Worm (Caenorhabditis elegans) whole organism, late embryonic: ENCODE results near the gene Y71H2B.11.

Experiments used
- syd-9 ChIP-seq: sonication (generic microtip); optimal IDR thresholded peaks from 2 replicates; lab custom pipeline; 2016; ENCODE audit warnings: mild to moderate bottlenecking, missing genetic modification characterization, moderate library complexity, missing compliant biosample characterization
- tbx-2 ChIP-seq: sonication (generic microtip); optimal IDR thresholded peaks from 2 replicates; lab custom pipeline; 2016; ENCODE audit warnings: missing genetic modification characterization, missing compliant biosample characterization
- ttx-3 ChIP-seq: sonication (generic microtip); optimal IDR thresholded peaks from 2 replicates; lab custom pipeline; 2016; ENCODE audit warnings: missing genetic modification reagents, missing genetic modification characterization, missing compliant biosample characterization
- unc-86 ChIP-seq: sonication (generic microtip); optimal IDR thresholded peaks from 2 replicates; lab custom pipeline; 2016; ENCODE audit warnings: missing genetic modification characterization, missing compliant biosample characterization

ce11 chrIII:2586193-2586592 lies 17.6 kb upstream of the Y71H2B.11 start, which contains the start of gene gpa-17:
- no peak for TF ChIP-seq tbx-2
- no peak for TF ChIP-seq syd-9 (tag; lab: Kevin White, UChicago)
- TF ChIP-seq ttx-3 (tag; lab: Kevin White, UChicago), result no peak
- TF ChIP-seq unc-86 (tag; lab: Kevin White, UChicago), result no peak
